Fruit fly (Drosophila melanogaster) whole organism: ENCODE results near the gene CG1572.

ENCODE experiments used
- CG8478 ChIP-seq: fragments of >200 bp; optimal IDR thresholded peaks from 2 replicates; lab custom pipeline; 2018; ENCODE audit warnings: inconsistent platforms
- EcR ChIP-seq, 2 experiments: fragments of >200 bp; optimal IDR thresholded peaks; 2 replicates each; lab custom pipeline; 2017; ENCODE audit warnings: missing biosample characterization in 2 of 2, missing genetic modification characterization in 2 of 2, missing genetic modification reagents in 2 of 2
- pan ChIP-seq: fragments of >200 bp; optimal IDR thresholded peaks from 2 replicates; lab custom pipeline; 2017
- psq ChIP-seq: fragments of >200 bp; optimal IDR thresholded peaks from 2 replicates; lab custom pipeline; 2017
- usp ChIP-seq: fragments of >200 bp; optimal IDR thresholded peaks from 2 replicates; lab custom pipeline; 2017; ENCODE audit warnings: missing biosample characterization, missing genetic modification characterization, mixed read lengths

DNA sequence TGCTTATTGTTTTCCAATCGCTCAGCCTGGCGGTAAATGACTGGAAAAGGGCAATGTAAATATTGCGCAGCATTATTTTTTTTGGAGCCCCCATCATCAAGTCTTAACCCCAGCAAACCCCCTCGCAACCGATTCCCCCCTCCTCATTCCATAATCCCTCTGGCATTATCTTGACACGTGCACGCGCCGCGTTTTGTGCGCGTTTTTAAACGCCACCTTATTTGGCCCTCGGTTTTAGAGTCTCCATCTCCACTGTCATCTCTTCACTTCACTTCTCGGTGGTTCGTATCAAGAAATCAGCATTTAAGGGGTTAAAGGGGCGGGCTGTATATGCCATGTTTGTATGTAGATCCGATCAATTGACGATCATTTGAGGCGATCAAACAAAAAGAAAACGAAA lies 11.5 kb downstream of the CG1572 start:
- TF ChIP-seq usp (GFP tag; lab: Kevin White, UChicago), result no peak
- no peak for TF ChIP-seq pan (lab: Kevin White, UChicago)
- TF ChIP-seq psq (lab: Kevin White, UChicago), result no peak
- TF ChIP-seq CG8478 (lab: Kevin White, UChicago), result no peak
- no peak for TF ChIP-seq EcR (GFP tag; optimal IDR thresholded peaks at IDR 0.05; lab: Kevin White, UChicago)
